Worm (Caenorhabditis elegans) whole organism, young adult: ENCODE results near the gene D2024.4.

ENCODE experiments used
- cebp-2 ChIP-seq: fragments of 200-800 bp; sonication (Bioruptor generic); IDR thresholded peaks from 2 replicates; pipeline ENCODE4 v1.3.6; 2022; ENCODE audit warnings: missing genetic modification characterization, missing compliant biosample characterization
- lag-1 ChIP-seq: fragments of 200-800 bp; sonication (Bioruptor generic); IDR thresholded peaks from 2 replicates; pipeline ENCODE4 v1.3.6; 2022; ENCODE audit warnings: missing genetic modification reagents, missing genetic modification characterization, missing compliant biosample characterization
- lir-1 ChIP-seq: fragments of 200-800 bp; sonication (Bioruptor generic); conservative IDR thresholded peaks from 2 replicates; pipeline ENCODE4 v1.3.6; 2022; ENCODE audit warnings: missing genetic modification reagents, missing genetic modification characterization, missing compliant biosample characterization
- mel-28 ChIP-seq: sonication (generic microtip); optimal IDR thresholded peaks from 2 replicates; lab custom pipeline; 2016; ENCODE audit warnings: borderline replicate concordance, mild to moderate bottlenecking, missing genetic modification characterization, missing compliant biosample characterization
- nfya-1 ChIP-seq: sonication (generic microtip); optimal IDR thresholded peaks from 2 replicates; lab custom pipeline; 2017; ENCODE audit warnings: antibody characterized with exemption, missing compliant biosample characterization, missing genetic modification characterization, borderline replicate concordance; ENCODE audit not compliant: insufficient read depth
- pha-4 ChIP-seq: fragments of 150-350 bp; sonication (generic microtip); optimal IDR thresholded peaks from 2 replicates; lab custom pipeline; 2014; ENCODE audit warnings: missing biosample characterization, missing genetic modification reagents, missing genetic modification characterization
- repo-1 ChIP-seq: sonication (generic microtip); optimal IDR thresholded peaks from 2 replicates; lab custom pipeline; 2017; ENCODE audit warnings: mild to moderate bottlenecking, missing genetic modification characterization, missing compliant biosample characterization
- snpc-1.1 ChIP-seq: sonication (generic microtip); optimal IDR thresholded peaks from 2 replicates; lab custom pipeline; 2017; ENCODE audit warnings: missing genetic modification characterization, mild to moderate bottlenecking, missing compliant biosample characterization, antibody characterized with exemption, moderate library complexity, missing genotype, missing genetic modification reagents; ENCODE audit not compliant: insufficient read depth
- snpc-4 ChIP-seq, 5 experiments: fragments of 150-350 bp in 1 of 5; sonication (generic microtip) in 4 of 5; optimal IDR thresholded peaks; 2 replicates each; lab custom pipeline; 2014 to 2018; ENCODE audit warnings: missing genetic modification characterization in 5 of 5, missing biosample characterization in 3 of 5, antibody characterized with exemption in 2 of 5, mild to moderate bottlenecking in 2 of 5, missing compliant biosample characterization in 2 of 5, missing genotype in 2 of 5, moderate library complexity in 2 of 5, missing genetic modification reagents in 1 of 5

DNA sequence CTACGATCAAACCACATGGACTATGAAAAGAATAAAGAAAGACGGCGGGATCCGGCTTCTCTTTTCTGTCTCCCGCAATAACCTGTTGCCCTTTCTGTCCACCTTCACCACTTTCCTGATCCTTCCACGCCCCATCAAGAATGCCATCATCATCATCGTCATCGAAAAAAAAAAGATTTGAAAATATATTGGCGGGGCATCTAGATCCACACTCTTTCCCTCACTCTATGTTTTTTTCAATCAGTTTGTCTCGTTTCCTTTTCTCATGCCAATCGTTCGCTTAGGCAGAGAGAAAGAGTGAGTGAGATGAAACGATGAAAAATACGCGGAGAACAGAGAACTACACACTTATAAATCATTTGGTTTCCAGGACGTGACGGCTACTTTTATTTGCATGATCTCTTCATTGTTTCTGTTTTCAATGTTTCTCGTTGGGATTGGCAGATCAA is 2.6 kb downstream of the D2024.4 start:
- TF ChIP-seq lag-1 (GFP tag; lab: Robert Waterston, UW) (no peak), snpc-4 (GFP tag; optimal IDR thresholded peaks at IDR 0.05; lab: Kevin White, UChicago) (no peak), snpc-4 (tag; optimal IDR thresholded peaks at IDR 0.05; lab: Kevin White, UChicago) (no peak), pha-4 (tag; lab: Kevin White, UChicago) (no peak), nfya-1 (no peak), repo-1 (tag; lab: Kevin White, UChicago) (no peak), cebp-2 (GFP tag; lab: Robert Waterston, UW) (no peak), snpc-1.1 (tag; lab: Kevin White, UChicago) (no peak), mel-28 (no peak), lir-1 (GFP tag; lab: Robert Waterston, UW) (no peak)
